Worm (Caenorhabditis elegans) whole organism, young adult: ENCODE results near the gene C17F4.3.

Experiments used
- F52B5.7 ChIP-seq: sonication (generic microtip); optimal IDR thresholded peaks from 2 replicates; lab custom pipeline; 2016; ENCODE audit warnings: mild to moderate bottlenecking, missing genetic modification characterization, missing compliant biosample characterization
- ccch-3 ChIP-seq: fragments of 200-800 bp; sonication (Bioruptor generic); optimal IDR thresholded peaks from 2 replicates; lab custom pipeline; 2018; ENCODE audit warnings: mild to moderate bottlenecking, missing genetic modification characterization, missing compliant biosample characterization
- lin-26 ChIP-seq: fragments of 200-800 bp; sonication (Bioruptor generic); IDR thresholded peaks from 2 replicates; pipeline ENCODE4 v1.3.6; 2022; ENCODE audit warnings: missing genetic modification reagents, missing genetic modification characterization, missing compliant biosample characterization
- lsy-27 ChIP-seq: sonication (generic microtip); optimal IDR thresholded peaks from 2 replicates; lab custom pipeline; 2017; ENCODE audit warnings: missing genetic modification characterization, mild to moderate bottlenecking, missing compliant biosample characterization, antibody characterized with exemption, missing genotype, borderline replicate concordance; ENCODE audit not compliant: insufficient read depth
- madf-8 ChIP-seq: fragments of 200-800 bp; sonication (Bioruptor generic); conservative IDR thresholded peaks from 2 replicates; pipeline ENCODE4 v1.3.6; 2022; ENCODE audit warnings: missing genetic modification reagents, missing genetic modification characterization, missing compliant biosample characterization
- nhr-179 ChIP-seq: sonication (generic microtip); optimal IDR thresholded peaks from 2 replicates; lab custom pipeline; 2016; ENCODE audit warnings: mild to moderate bottlenecking, missing genetic modification characterization, missing compliant biosample characterization
- tbx-9 ChIP-seq: sonication (generic microtip); optimal IDR thresholded peaks from 2 replicates; lab custom pipeline; 2016; ENCODE audit warnings: borderline replicate concordance, missing genetic modification characterization, inconsistent platforms, missing compliant biosample characterization

DNA sequence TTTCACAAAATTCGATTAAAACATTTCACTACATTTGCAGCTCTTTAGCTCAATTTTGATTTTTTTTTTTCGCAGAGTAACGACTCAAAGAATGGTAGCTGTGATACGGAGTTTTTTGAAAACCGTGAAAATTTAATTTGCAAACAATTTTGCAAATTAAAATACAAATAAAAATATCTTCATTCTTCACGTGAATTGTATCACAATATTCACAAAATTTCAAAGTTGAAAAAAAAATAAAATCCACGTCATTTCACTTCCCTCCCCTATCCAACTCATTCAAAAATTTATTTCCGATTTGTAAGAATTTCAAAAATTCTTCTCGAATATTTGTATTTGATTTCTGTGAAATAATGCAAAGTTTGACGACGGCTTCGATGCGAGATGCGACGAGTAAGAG lies 38.3 kb downstream of the C17F4.3 start, which contains the start of gene wht-4:
- no peak for TF ChIP-seq tbx-9
- no peak for TF ChIP-seq F52B5.7 (tag; lab: Kevin White, UChicago)
- TF ChIP-seq lsy-27 = no peak
- TF ChIP-seq ccch-3 (GFP tag; lab: Kevin White, UChicago) = no peak
- TF ChIP-seq nhr-179 = no peak
- no peak for TF ChIP-seq lin-26 (GFP tag; lab: Robert Waterston, UW)
- TF ChIP-seq madf-8 (GFP tag; lab: Robert Waterston, UW) = no peak
